Fruit fly (Drosophila melanogaster) whole organism, wandering third instar larva: Measurements from ENCODE around the gene CG9519.

Source experiments
- Dfd ChIP-seq: fragments of >200 bp; optimal IDR thresholded peaks from 2 replicates; lab custom pipeline; 2017; ENCODE audit warnings: missing biosample characterization, missing genetic modification characterization
- Hnf4 ChIP-seq: fragments of 200-800 bp; sonication (Bioruptor generic); optimal IDR thresholded peaks from 2 replicates; lab custom pipeline; 2016; ENCODE audit warnings: missing biosample characterization, mild to moderate bottlenecking, missing genetic modification characterization
- Myc ChIP-seq: fragments of >200 bp; optimal IDR thresholded peaks from 2 replicates; lab custom pipeline; 2017
- Sp1 ChIP-seq: fragments of 200-800 bp; sonication (Bioruptor generic); optimal IDR thresholded peaks from 3 replicates; lab custom pipeline; 2019; ENCODE audit warnings: missing biosample characterization, mild to moderate bottlenecking, missing genetic modification characterization, moderate library complexity
- brk ChIP-seq: fragments of 200-800 bp; sonication (Bioruptor generic); optimal IDR thresholded peaks from 2 replicates; lab custom pipeline; 2016; ENCODE audit warnings: missing biosample characterization, mild to moderate bottlenecking, missing genetic modification characterization
- dl ChIP-seq, 2 experiments: fragments of 175-275, 200-275 bp in 1 of 2; fragments of 200-275 bp in 1 of 2; sonication (Bioruptor generic); optimal IDR thresholded peaks; lab custom pipeline; 2018; ENCODE audit warnings: mild to moderate bottlenecking in 2 of 2, missing biosample characterization in 2 of 2, missing genetic modification characterization in 2 of 2, moderate library complexity in 2 of 2; ENCODE audit not compliant: partially characterized antibody in 2 of 2, insufficient read depth in 1 of 2
- dsf ChIP-seq: sonication (Bioruptor generic); optimal IDR thresholded peaks from 2 replicates; lab custom pipeline; 2016; ENCODE audit warnings: missing biosample characterization, missing genetic modification characterization, borderline replicate concordance
- fru ChIP-seq: fragments of 200-800 bp; sonication (Bioruptor generic); optimal IDR thresholded peaks from 3 replicates; lab custom pipeline; 2016; ENCODE audit warnings: missing biosample characterization, mild to moderate bottlenecking, missing genetic modification characterization
- h ChIP-seq: fragments of 200-800 bp; sonication (Bioruptor generic); optimal IDR thresholded peaks from 3 replicates; lab custom pipeline; 2016; ENCODE audit warnings: missing biosample characterization, mild to moderate bottlenecking, missing genetic modification characterization
- jim ChIP-seq: fragments of 175-275, 200-325 bp; sonication (Bioruptor generic); optimal IDR thresholded peaks from 2 replicates; lab custom pipeline; 2016; ENCODE audit warnings: missing biosample characterization, mild to moderate bottlenecking, missing genetic modification characterization
- pan ChIP-seq: fragments of >200 bp; optimal IDR thresholded peaks from 2 replicates; lab custom pipeline; 2017
- psq ChIP-seq: fragments of 200-800 bp; sonication (Bioruptor generic); optimal IDR thresholded peaks from 3 replicates; lab custom pipeline; 2017; ENCODE audit warnings: missing biosample characterization, mild to moderate bottlenecking, missing genetic modification characterization, moderate library complexity

dm6 chrX:14883993-14884392, 27.8 kb upstream of the CG9519 start:
- no peak for TF ChIP-seq dsf (GFP tag; lab: Kevin White, UChicago)
- no peak for TF ChIP-seq jim (GFP tag; lab: Kevin White, UChicago)
- no peak for TF ChIP-seq psq (GFP tag; lab: Kevin White, UChicago)
- no peak for TF ChIP-seq Myc (lab: Kevin White, UChicago)
- TF ChIP-seq h (GFP tag; lab: Kevin White, UChicago), result no peak
- no peak for TF ChIP-seq Hnf4 (GFP tag; lab: Kevin White, UChicago)
- TF ChIP-seq brk, result no peak
- no peak for TF ChIP-seq fru (GFP tag; lab: Kevin White, UChicago)
- no peak for TF ChIP-seq Dfd (GFP tag; lab: Kevin White, UChicago)
- no peak for TF ChIP-seq Sp1 (GFP tag; lab: Kevin White, UChicago)
- no peak for TF ChIP-seq dl (GFP tag; optimal IDR thresholded peaks at IDR 0.05; lab: Kevin White, UChicago; ENCODE audit: insufficient read depth in 1 of 2, partially characterized antibody in 2 of 2)
- TF ChIP-seq pan, result no peak
